Fruit fly (Drosophila melanogaster): ENCODE data around the gene CG6321.

Gene CG6321

dm6 chr3L:11097982-11098663, 37.1 kb upstream of the CG6321 start, which contains the start of the genes Irbp18 and APP-BP1 (continued):
- peak; percentile 93 for TF ChIP-seq CG4820 (GFP tag; optimal IDR thresholded peaks at IDR 0.05)
- no peak for TF ChIP-seq br (optimal IDR thresholded peaks at IDR 0.05)

- no peak for TF ChIP-seq ac (GFP tag; optimal IDR thresholded peaks at IDR 0.05)
- no peak for TF ChIP-seq shn (GFP tag; optimal IDR thresholded peaks at IDR 0.05)
- TF ChIP-seq Hr39 (optimal IDR thresholded peaks at IDR 0.05): no peak
- TF ChIP-seq CG4820 (GFP tag; optimal IDR thresholded peaks at IDR 0.05): no peak
- no peak for TF ChIP-seq HLHmδ (GFP tag; optimal IDR thresholded peaks at IDR 0.05)
- no peak for TF ChIP-seq inv (GFP tag; IDR thresholded peaks at IDR 0.05; ENCODE audit: partially characterized antibody)
- TF ChIP-seq abd-A (tag; optimal IDR thresholded peaks at IDR 0.05): peak; percentile 38
- TF ChIP-seq al (GFP tag; IDR thresholded peaks at IDR 0.05): no peak
- TF ChIP-seq CG6854 (GFP tag; optimal IDR thresholded peaks at IDR 0.05): no peak
- TF ChIP-seq D (optimal IDR thresholded peaks at IDR 0.05): no peak
- no peak for TF ChIP-seq D (GFP tag; optimal IDR thresholded peaks at IDR 0.05)
- no peak for TF ChIP-seq CG12299 (tag; optimal IDR thresholded peaks at IDR 0.05)
- peak; percentile 26 for TF ChIP-seq CG2120 (GFP tag; optimal IDR thresholded peaks at IDR 0.05)
- no peak for TF ChIP-seq CG7928 (GFP tag; optimal IDR thresholded peaks at IDR 0.05)
- TF ChIP-seq CG9215 (GFP tag; IDR thresholded peaks at IDR 0.05): no peak
- no peak for TF ChIP-seq CG10321 (GFP tag; IDR thresholded peaks at IDR 0.05)
- no peak for TF ChIP-seq CG4730 (GFP tag; IDR thresholded peaks at IDR 0.05)
- no peak for TF ChIP-seq fd102C (GFP tag; optimal IDR thresholded peaks at IDR 0.05)
- no peak for TF ChIP-seq CG9817 (tag; optimal IDR thresholded peaks at IDR 0.05)
- no peak for TF ChIP-seq zen (tag; optimal IDR thresholded peaks at IDR 0.05)
- TF ChIP-seq CG7556 (GFP tag; optimal IDR thresholded peaks at IDR 0.05): peak; percentile 24
- TF ChIP-seq az2 (GFP tag; optimal IDR thresholded peaks at IDR 0.05): no peak
- no peak for TF ChIP-seq CG3838 (GFP tag; optimal IDR thresholded peaks at IDR 0.05)
- TF ChIP-seq Hr3 (GFP tag; optimal IDR thresholded peaks at IDR 0.05): no peak
- no peak for TF ChIP-seq H15 (GFP tag; IDR thresholded peaks at IDR 0.05)
- TF ChIP-seq CG2199 (GFP tag; IDR thresholded peaks at IDR 0.05): 0 out of 3 replicates have a peak, but pooled peaks have one; percentile 13
- TF ChIP-seq pzg (GFP tag; optimal IDR thresholded peaks at IDR 0.05): peak; percentile 37
- no peak for TF ChIP-seq D19B (GFP tag; optimal IDR thresholded peaks at IDR 0.05)
- no peak for TF ChIP-seq TFAM (GFP tag; optimal IDR thresholded peaks at IDR 0.05)
- peak; percentile 10 for TF ChIP-seq Dek (tag; optimal IDR thresholded peaks at IDR 0.05)
- peak; percentile 24 for TF ChIP-seq Elba2 (GFP tag; optimal IDR thresholded peaks at IDR 0.05)
- TF ChIP-seq CG33557 (GFP tag; optimal IDR thresholded peaks at IDR 0.05): no peak
- peak; percentile 50 for TF ChIP-seq CG13287 (GFP tag; IDR thresholded peaks at IDR 0.05; ENCODE audit: partially characterized antibody)
- no peak for TF ChIP-seq toy (GFP tag; IDR thresholded peaks at IDR 0.05)
- TF ChIP-seq eve (GFP tag; optimal IDR thresholded peaks at IDR 0.05): no peak
- no peak for TF ChIP-seq CG8924 (tag; optimal IDR thresholded peaks at IDR 0.05)
- no peak for TF ChIP-seq CG12744 (GFP tag; optimal IDR thresholded peaks at IDR 0.05)
- TF ChIP-seq Dip2 (GFP tag; IDR thresholded peaks at IDR 0.05): no peak
- TF ChIP-seq trem (tag; optimal IDR thresholded peaks at IDR 0.05): peak; percentile 18
- no peak for TF ChIP-seq Gsc (GFP tag; IDR thresholded peaks at IDR 0.05)
- TF ChIP-seq Bdp1 (GFP tag; optimal IDR thresholded peaks at IDR 0.05): no peak
- TF ChIP-seq E2f2 (GFP tag; IDR thresholded peaks at IDR 0.05): peak; percentile 45
- no peak for TF ChIP-seq Kr (GFP tag; optimal IDR thresholded peaks at IDR 0.05)
- no peak for TF ChIP-seq CG1233 (GFP tag; optimal IDR thresholded peaks at IDR 0.05)
- TF ChIP-seq corto (GFP tag; optimal IDR thresholded peaks at IDR 0.05): peak; percentile 16
- no peak for TF ChIP-seq CG5180 (GFP tag; optimal IDR thresholded peaks at IDR 0.05)
- no peak for TF ChIP-seq sob (GFP tag; IDR thresholded peaks at IDR 0.05)
These were observed 35.3 kb upstream of the CG6321 start, which contains the start of the genes CG46439, Iyd and CG33947 for dm6 chr3L:11096195-11096908. Gene CG46439, minus strand, starts transcription at chr3L:11096245. Gene Iyd, minus strand, starts transcription at chr3L:11096245. Gene CG33947, plus strand, starts transcription at chr3L:11096496.

Data from whole organism, embryonic.